In the genomic region with DNA sequence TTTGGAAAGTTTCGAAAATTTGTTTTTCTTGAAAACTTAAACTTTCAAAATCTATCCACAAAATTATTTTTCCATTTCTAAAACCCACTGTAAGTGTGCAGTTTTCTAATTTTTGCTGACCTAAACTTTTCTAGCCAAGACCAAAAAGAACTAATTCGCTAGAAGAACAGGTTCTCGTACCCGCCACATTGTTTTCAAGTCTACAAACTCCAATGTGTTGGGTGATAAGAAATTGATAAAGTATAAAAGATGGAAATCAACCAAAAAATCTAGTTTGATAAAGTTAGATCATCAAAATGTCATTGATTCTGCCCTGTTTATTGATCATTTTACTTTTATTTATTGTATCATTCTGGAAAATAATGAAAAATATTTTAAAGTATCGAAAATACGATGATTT, we compare ENCODE assay signal across 4 worm cellular contexts.
A peak's percentile ranks its signal among the peaks of the same experiment; 100 is the strongest.
TF ChIP-seq lines count a peak whose summit lies in the region.

Gene cyp-29A3, plus strand, starts transcription at position 269 of the 400 bp plus-strand sequence.

TF ChIP-seq in whole organism, L1 larva, 84 proteins besides CTCF, POLR2A, EP300 and RAD21:
- peak; percentile 25 for TF ChIP-seq nhr-85 (tag; lab: Kevin White, UChicago)
- peak in 2 of 6 experiments; percentile 12 to 17 for TF ChIP-seq elt-3 (tag; optimal IDR thresholded peaks at IDR 0.05; lab: Kevin White, UChicago)
- TF ChIP-seq efl-1 (optimal IDR thresholded peaks at IDR 0.05; lab: Kevin White, UChicago): no peak
- peak in 1 of 2 experiments; percentile 47 for TF ChIP-seq efl-1 (GFP tag; optimal IDR thresholded peaks at IDR 0.05 in 1 of 2; lab: Kevin White, UChicago)
- TF ChIP-seq C34B4.2 (tag; optimal IDR thresholded peaks at IDR 0.05; lab: Kevin White, UChicago): no peak

TF ChIP-seq in whole organism, L3 larva, 47 proteins besides CTCF, POLR2A, EP300 and RAD21:
- peak; percentile 20 for TF ChIP-seq elt-2 (tag; optimal IDR thresholded peaks at IDR 0.05; lab: Kevin White, UChicago)
- no peak for TF ChIP-seq fos-1 (tag; optimal IDR thresholded peaks at IDR 0.05; lab: Kevin White, UChicago)

TF ChIP-seq in whole organism, L4 larva, 104 proteins besides CTCF, POLR2A, EP300 and RAD21:
- TF ChIP-seq nhr-76 (tag; optimal IDR thresholded peaks at IDR 0.05; lab: Kevin White, UChicago): no peak
- no peak for TF ChIP-seq R02D3.7 (tag; optimal IDR thresholded peaks at IDR 0.05; lab: Kevin White, UChicago)
- TF ChIP-seq nhr-41 (GFP tag; IDR thresholded peaks at IDR 0.05; lab: Robert Waterston, UW): no peak
- peak; percentile 94 for TF ChIP-seq nhr-28 (tag; optimal IDR thresholded peaks at IDR 0.05; lab: Kevin White, UChicago)
- TF ChIP-seq ztf-11 (tag; optimal IDR thresholded peaks at IDR 0.05; lab: Kevin White, UChicago): no peak
- TF ChIP-seq hlh-30 (tag; optimal IDR thresholded peaks at IDR 0.05; lab: Kevin White, UChicago; ENCODE audit: insufficient read depth): no peak
- TF ChIP-seq dmd-6 (GFP tag; IDR thresholded peaks at IDR 0.05; lab: Robert Waterston, UW): no peak
- TF ChIP-seq gei-8 (GFP tag; optimal IDR thresholded peaks at IDR 0.05; lab: Kevin White, UChicago): no peak
- TF ChIP-seq ceh-82 (tag; optimal IDR thresholded peaks at IDR 0.05; lab: Kevin White, UChicago): no peak
- TF ChIP-seq set-16 (GFP tag; IDR thresholded peaks at IDR 0.05; lab: Robert Waterston, UW): no peak
- TF ChIP-seq daf-16 (GFP tag; optimal IDR thresholded peaks at IDR 0.05; lab: Kevin White, UChicago): no peak
- peak; percentile 48 for TF ChIP-seq daf-16 (tag; optimal IDR thresholded peaks at IDR 0.05; lab: Kevin White, UChicago)
- no peak for TF ChIP-seq mdl-1 (tag; optimal IDR thresholded peaks at IDR 0.05; lab: Kevin White, UChicago)

TF ChIP-seq in whole organism, late embryonic, 69 proteins besides CTCF, POLR2A, EP300 and RAD21:
- no peak for TF ChIP-seq ahr-1 (tag; optimal IDR thresholded peaks at IDR 0.05; lab: Kevin White, UChicago)
- peak; percentile 17 for TF ChIP-seq elt-2 (tag; optimal IDR thresholded peaks at IDR 0.05; lab: Kevin White, UChicago)
- no peak for TF ChIP-seq ceh-45 (GFP tag; IDR thresholded peaks at IDR 0.05; lab: Robert Waterston, UW)
- TF ChIP-seq fkh-6 (tag; optimal IDR thresholded peaks at IDR 0.05; lab: Kevin White, UChicago): no peak
- no peak for TF ChIP-seq lim-6 (tag; optimal IDR thresholded peaks at IDR 0.05; lab: Kevin White, UChicago)

Comparison
In these comparisons a context has a peak if more than half of its experiments do, and no peak if none do; other contexts are left out.
1. Of the 29 proteins assayed by ChIP-seq in both whole organism, L4 larva and whole organism, L1 larva: peak only in whole organism, L4 larva: nhr-28; only in whole organism, L1 larva: none; in both: none; in neither: 28.